Fruit fly (Drosophila melanogaster): ENCODE data around the gene Akap200.

DNA sequence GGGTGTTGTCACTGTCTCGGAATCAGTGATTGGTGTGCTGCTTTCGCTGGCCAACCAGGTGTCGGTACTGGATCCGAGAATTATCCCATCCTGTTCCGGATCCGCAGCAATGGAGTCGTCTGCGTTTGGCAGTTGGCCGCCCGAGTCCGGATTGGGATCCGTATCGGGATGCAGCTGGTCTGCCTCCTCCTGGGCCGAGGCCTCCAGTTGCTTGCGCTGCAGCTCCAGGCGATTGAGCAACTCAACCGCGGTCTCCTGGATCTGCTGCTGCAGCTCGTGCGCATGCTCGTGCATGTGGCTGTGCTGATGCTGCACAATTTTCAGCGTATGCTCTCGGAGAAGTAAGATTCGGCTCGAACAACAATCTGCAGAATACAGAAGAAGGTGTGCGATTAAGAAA, 16.6 kb downstream of the Akap200 start:
- TF ChIP-seq CG6792 (GFP tag; optimal IDR thresholded peaks at IDR 0.05): no peak
- no peak for TF ChIP-seq CG9139 (GFP tag; optimal IDR thresholded peaks at IDR 0.05)

Data from whole organism, prepupa.